Worm (Caenorhabditis elegans) whole organism, L4 larva: Measurements from ENCODE around the gene str-255.

ENCODE experiments used
- aha-1 ChIP-seq: fragments of 150-350 bp; peaks from one replicate; lab custom pipeline; 2014; ENCODE audit warnings: missing biosample characterization, missing genetic modification characterization
- ceh-44 ChIP-seq: fragments of 200-800 bp; sonication (Bioruptor generic); IDR thresholded peaks from 2 replicates; pipeline ENCODE4 v1.3.6; 2022; ENCODE audit warnings: missing genetic modification reagents, missing genetic modification characterization, missing compliant biosample characterization
- daf-19 ChIP-seq: fragments of 200-800 bp; sonication (Bioruptor generic); conservative IDR thresholded peaks from 2 replicates; pipeline ENCODE4 v1.3.6; 2022; ENCODE audit warnings: missing genetic modification characterization, missing compliant biosample characterization
- lin-39 ChIP-seq: fragments of 150-350 bp; optimal IDR thresholded peaks from 2 replicates; lab custom pipeline; 2014; ENCODE audit warnings: missing biosample characterization, missing genetic modification reagents, missing genetic modification characterization
- mes-2 ChIP-seq: sonication (generic microtip); optimal IDR thresholded peaks from 2 replicates; lab custom pipeline; 2016; ENCODE audit warnings: missing genotype, mild to moderate bottlenecking, missing genetic modification characterization, missing compliant biosample characterization; ENCODE audit not compliant: poor library complexity, severe bottlenecking
- nhr-11 ChIP-seq: fragments of 150-350 bp; optimal IDR thresholded peaks from 2 replicates; lab custom pipeline; 2014; ENCODE audit warnings: missing biosample characterization, missing genetic modification characterization
- nhr-77 ChIP-seq: fragments of 150-350 bp; optimal IDR thresholded peaks from 2 replicates; lab custom pipeline; 2014; ENCODE audit warnings: missing biosample characterization, missing genetic modification characterization
- spr-3 ChIP-seq: fragments of 200-800 bp; sonication (Bioruptor generic); optimal IDR thresholded peaks from 2 replicates; lab custom pipeline; 2018; ENCODE audit warnings: mild to moderate bottlenecking, missing genetic modification characterization, missing compliant biosample characterization

DNA sequence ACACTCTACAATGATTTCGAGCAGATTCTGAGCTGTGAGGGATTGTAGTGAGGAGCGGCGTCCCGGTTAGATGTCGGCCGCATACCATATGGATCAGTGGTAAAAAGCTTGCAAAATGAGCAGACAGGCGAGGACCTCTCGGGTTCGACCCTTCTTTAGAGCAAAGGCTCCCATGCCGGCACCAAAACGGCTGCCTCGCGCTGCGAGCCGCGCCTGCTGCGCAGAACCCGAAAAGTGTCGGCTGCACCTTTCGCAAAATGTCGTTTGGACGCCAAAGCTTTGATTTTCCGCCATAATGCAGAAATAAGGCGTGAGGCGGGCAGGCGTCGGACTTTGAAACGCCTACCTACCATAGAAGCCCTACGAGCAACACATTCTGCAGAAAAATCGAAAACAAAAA lies 26.7 kb upstream of the str-255 start:
- no peak for TF ChIP-seq nhr-77
- no peak for TF ChIP-seq nhr-11 (tag; lab: Kevin White, UChicago)
- no peak for TF ChIP-seq ceh-44 (GFP tag; lab: Robert Waterston, UW)
- TF ChIP-seq mes-2 (tag; lab: Kevin White, UChicago) = no peak
- TF ChIP-seq aha-1 (tag; lab: Kevin White, UChicago) = no peak
- no peak for TF ChIP-seq daf-19 (GFP tag; lab: Robert Waterston, UW)
- no peak for TF ChIP-seq lin-39 (tag; lab: Kevin White, UChicago)
- no peak for TF ChIP-seq spr-3 (GFP tag; lab: Kevin White, UChicago)
